Fruit fly (Drosophila melanogaster) whole organism, adult: ENCODE measurements around the gene CG15536.

Source experiments
- CG11617 ChIP-seq: fragments of 200-800 bp; sonication (Bioruptor generic); optimal IDR thresholded peaks from 2 replicates; lab custom pipeline; 2017; ENCODE audit warnings: mild to moderate bottlenecking, missing biosample characterization, missing genetic modification reagents, missing genetic modification characterization
- CG12768 ChIP-seq: fragments of 200-800 bp; sonication (Bioruptor generic); optimal IDR thresholded peaks from 2 replicates; lab custom pipeline; 2017; ENCODE audit warnings: missing biosample characterization, missing genetic modification characterization, mild to moderate bottlenecking, moderate library complexity, missing genetic modification reagents
- CG14711 ChIP-seq: fragments of 200-800 bp; sonication (Bioruptor generic); optimal IDR thresholded peaks from 2 replicates; lab custom pipeline; 2018; ENCODE audit warnings: missing biosample characterization, mild to moderate bottlenecking, missing genetic modification characterization, moderate library complexity
- CG1620 ChIP-seq: fragments of 200-800 bp; sonication (Bioruptor generic); optimal IDR thresholded peaks from 2 replicates; lab custom pipeline; 2016; ENCODE audit warnings: missing biosample characterization, missing genetic modification characterization
- CG33017 ChIP-seq: fragments of 200-800 bp; sonication (Bioruptor generic); optimal IDR thresholded peaks from 2 replicates; lab custom pipeline; 2018; ENCODE audit warnings: missing biosample characterization, mild to moderate bottlenecking, missing genetic modification characterization, moderate library complexity
- CG5204 ChIP-seq: fragments of 200-800 bp; sonication (Bioruptor generic); optimal IDR thresholded peaks from 2 replicates; lab custom pipeline; 2016; ENCODE audit warnings: missing biosample characterization, missing genetic modification characterization
- CG7045 ChIP-seq: fragments of 200-800 bp; sonication (Bioruptor generic); optimal IDR thresholded peaks from 2 replicates; lab custom pipeline; 2017; ENCODE audit warnings: missing biosample characterization, mild to moderate bottlenecking, missing genetic modification characterization
- CG7101 ChIP-seq: fragments of 200-800 bp; sonication (Bioruptor generic); optimal IDR thresholded peaks from 2 replicates; lab custom pipeline; 2018; ENCODE audit warnings: missing biosample characterization, mild to moderate bottlenecking, missing genetic modification characterization, moderate library complexity
- Clk ChIP-seq: fragments of 200-800 bp; sonication (Bioruptor generic); optimal IDR thresholded peaks from 2 replicates; lab custom pipeline; 2017; ENCODE audit warnings: missing biosample characterization, missing genetic modification characterization
- Crg-1 ChIP-seq: fragments of 200-800 bp; sonication (Bioruptor generic); optimal IDR thresholded peaks from 2 replicates; lab custom pipeline; 2016; ENCODE audit warnings: missing biosample characterization, missing genetic modification characterization
- Hr96 ChIP-seq: fragments of 200-800 bp; sonication (Bioruptor generic); optimal IDR thresholded peaks from 2 replicates; lab custom pipeline; 2016; ENCODE audit warnings: missing biosample characterization, missing genetic modification characterization
- Mnt ChIP-seq: fragments of 200-800 bp; sonication (Bioruptor generic); optimal IDR thresholded peaks from 2 replicates; lab custom pipeline; 2016; ENCODE audit warnings: missing biosample characterization, mild to moderate bottlenecking, missing genetic modification characterization
- bab1 ChIP-seq: fragments of 200-800 bp; sonication (Bioruptor generic); optimal IDR thresholded peaks from 3 replicates; lab custom pipeline; 2019; ENCODE audit warnings: missing biosample characterization, mild to moderate bottlenecking, missing genetic modification characterization, moderate library complexity
- cic ChIP-seq: fragments of 200-800 bp; sonication (Bioruptor generic); optimal IDR thresholded peaks from 2 replicates; lab custom pipeline; 2017; ENCODE audit warnings: missing biosample characterization, mild to moderate bottlenecking, missing genetic modification characterization, moderate library complexity
- cnc ChIP-seq, 2 experiments: fragments of >200 bp; optimal IDR thresholded peaks; 2 replicates each; lab custom pipeline; 2017
- kay ChIP-seq: fragments of 200-800 bp; sonication (Bioruptor generic); peaks from one replicate; lab custom pipeline; 2016; ENCODE audit warnings: missing biosample characterization, missing genetic modification characterization, borderline replicate concordance
- ovo ChIP-seq: fragments of 200-800 bp; sonication (Bioruptor generic); optimal IDR thresholded peaks from 2 replicates; lab custom pipeline; 2016; ENCODE audit warnings: missing biosample characterization, missing genetic modification characterization
- pad ChIP-seq: fragments of 200-800 bp; sonication (Bioruptor generic); optimal IDR thresholded peaks from 3 replicates; lab custom pipeline; 2017; ENCODE audit warnings: missing biosample characterization, missing genetic modification characterization, mild to moderate bottlenecking, moderate library complexity, missing genetic modification reagents
- tj ChIP-seq: fragments of 200-800 bp; sonication (Bioruptor generic); optimal IDR thresholded peaks from 3 replicates; lab custom pipeline; 2017; ENCODE audit warnings: missing biosample characterization, mild to moderate bottlenecking, missing genetic modification characterization, moderate library complexity
- toe ChIP-seq: fragments of 200-800 bp; sonication (Bioruptor generic); optimal IDR thresholded peaks from 2 replicates; lab custom pipeline; 2016; ENCODE audit warnings: missing biosample characterization, missing genetic modification characterization

CG15536 gene

dm6 chr3R:30424993-30425392, at the start of gene CG15536:
Gene CG15536 (minus strand): TSS chr3R:30425162.
- TF ChIP-seq CG7045 (GFP tag; lab: Kevin White, UChicago) (no peak), CG12768 (GFP tag; lab: Kevin White, UChicago) (no peak), CG7101 (tag; lab: Kevin White, UChicago) (no peak), bab1 (GFP tag; lab: Kevin White, UChicago) (peak; percentile 19)

- TF ChIP-seq CG11617 (GFP tag; lab: Kevin White, UChicago) = no peak
- no peak for TF ChIP-seq CG1620 (GFP tag; lab: Kevin White, UChicago)
- TF ChIP-seq Hr96 (GFP tag; lab: Kevin White, UChicago) = no peak
- TF ChIP-seq CG33017 (tag; lab: Kevin White, UChicago) = no peak
- no peak for TF ChIP-seq CG7101 (tag; lab: Kevin White, UChicago)
- TF ChIP-seq pad (GFP tag; lab: Kevin White, UChicago) = no peak
- no peak for TF ChIP-seq cnc (optimal IDR thresholded peaks at IDR 0.05; lab: Kevin White, UChicago)
- no peak for TF ChIP-seq CG7045 (GFP tag; lab: Kevin White, UChicago)
- TF ChIP-seq CG12768 (GFP tag; lab: Kevin White, UChicago) = no peak
- TF ChIP-seq ovo (GFP tag; lab: Kevin White, UChicago) = no peak
- no peak for TF ChIP-seq cic (GFP tag; lab: Kevin White, UChicago)
- no peak for TF ChIP-seq Mnt (GFP tag; lab: Kevin White, UChicago)
- TF ChIP-seq toe (GFP tag; lab: Kevin White, UChicago) = no peak
- TF ChIP-seq CG5204 = no peak
- TF ChIP-seq tj (GFP tag; lab: Kevin White, UChicago) = no peak
- no peak for TF ChIP-seq bab1 (GFP tag; lab: Kevin White, UChicago)
- TF ChIP-seq kay = no peak
These were observed 47.4 kb upstream of the CG15536 start for dm6 chr3R:30472331-30472730.

- TF ChIP-seq tj (GFP tag; lab: Kevin White, UChicago) (peak; percentile 99), pad (GFP tag; lab: Kevin White, UChicago) (no peak), cnc (optimal IDR thresholded peaks at IDR 0.05; lab: Kevin White, UChicago) (no peak)
These were observed 45.7 kb upstream of the CG15536 start for dm6 chr3R:30470690-30471089.

- TF ChIP-seq bab1 (GFP tag; lab: Kevin White, UChicago) (no peak), Mnt (GFP tag; lab: Kevin White, UChicago) (no peak), Crg-1 (GFP tag; lab: Kevin White, UChicago) (no peak), kay (no peak), CG14711 (tag; lab: Kevin White, UChicago) (no peak), CG33017 (tag; lab: Kevin White, UChicago) (no peak), Hr96 (GFP tag; lab: Kevin White, UChicago) (no peak), tj (GFP tag; lab: Kevin White, UChicago) (no peak), Clk (GFP tag; lab: Kevin White, UChicago) (no peak), toe (GFP tag; lab: Kevin White, UChicago) (no peak), CG12768 (GFP tag; lab: Kevin White, UChicago) (no peak), cic (GFP tag; lab: Kevin White, UChicago) (no peak), CG5204 (no peak), CG1620 (GFP tag; lab: Kevin White, UChicago) (no peak), CG7045 (GFP tag; lab: Kevin White, UChicago) (no peak), CG7101 (tag; lab: Kevin White, UChicago) (no peak), CG11617 (GFP tag; lab: Kevin White, UChicago) (no peak), cnc (optimal IDR thresholded peaks at IDR 0.05; lab: Kevin White, UChicago) (no peak), pad (GFP tag; lab: Kevin White, UChicago) (no peak), ovo (GFP tag; lab: Kevin White, UChicago) (no peak)
These were observed 42.1 kb upstream of the CG15536 start for dm6 chr3R:30467062-30467461.

- peak; percentile 54 for TF ChIP-seq CG12768 (GFP tag; lab: Kevin White, UChicago)
- TF ChIP-seq Mnt (GFP tag; lab: Kevin White, UChicago) = peak; percentile 14
- TF ChIP-seq pad (GFP tag; lab: Kevin White, UChicago) = no peak
- no peak for TF ChIP-seq tj (GFP tag; lab: Kevin White, UChicago)
- peak; percentile 76 for TF ChIP-seq cic (GFP tag; lab: Kevin White, UChicago)
- TF ChIP-seq CG7045 (GFP tag; lab: Kevin White, UChicago) = no peak
- TF ChIP-seq CG7101 (tag; lab: Kevin White, UChicago) = no peak
These were observed 41.6 kb upstream of the CG15536 start for dm6 chr3R:30466515-30466914.

- peak; percentile 7 for TF ChIP-seq CG11617 (GFP tag; lab: Kevin White, UChicago)
- no peak for TF ChIP-seq CG14711 (tag; lab: Kevin White, UChicago)
- no peak for TF ChIP-seq CG5204
- peak; percentile 18 for TF ChIP-seq bab1 (GFP tag; lab: Kevin White, UChicago)
- peak; percentile 74 for TF ChIP-seq kay
- TF ChIP-seq tj (GFP tag; lab: Kevin White, UChicago) = peak; percentile 30
- TF ChIP-seq CG1620 (GFP tag; lab: Kevin White, UChicago) = no peak
- TF ChIP-seq Mnt (GFP tag; lab: Kevin White, UChicago) = peak; percentile 11
These were observed 41.0 kb upstream of the CG15536 start, which contains the start of gene PH4alphaEFB for dm6 chr3R:30465775-30466494. Gene PH4alphaEFB (plus strand): TSS chr3R:30466050.
